Worm (Caenorhabditis elegans) whole organism, mixed stage, embryonic: ENCODE measurements around the gene cec-5.

Experiments used
- bed-3 ChIP-seq: fragments of 200-800 bp; sonication (Bioruptor generic); optimal IDR thresholded peaks from 3 replicates; lab custom pipeline; 2018; ENCODE audit warnings: mild to moderate bottlenecking, missing genetic modification characterization, moderate library complexity, missing compliant biosample characterization
- blmp-1 ChIP-seq: fragments of 150-350 bp; optimal IDR thresholded peaks from 2 replicates; lab custom pipeline; 2014; ENCODE audit warnings: missing biosample characterization, missing genetic modification characterization
- ceh-39 ChIP-seq: fragments of 150-350 bp; optimal IDR thresholded peaks from 2 replicates; lab custom pipeline; 2014; ENCODE audit warnings: missing biosample characterization, missing genetic modification characterization
- ces-1 ChIP-seq: fragments of 150-350 bp; optimal IDR thresholded peaks from 2 replicates; lab custom pipeline; 2014; ENCODE audit warnings: missing biosample characterization, missing genetic modification reagents, missing genetic modification characterization
- elt-1 ChIP-seq: sonication (generic microtip); optimal IDR thresholded peaks from 2 replicates; lab custom pipeline; 2017; ENCODE audit warnings: missing genetic modification characterization, mild to moderate bottlenecking, missing compliant biosample characterization, antibody characterized with exemption, moderate library complexity, borderline replicate concordance; ENCODE audit not compliant: insufficient read depth
- elt-3 ChIP-seq: fragments of 150-350 bp; optimal IDR thresholded peaks from 2 replicates; lab custom pipeline; 2014; ENCODE audit warnings: missing biosample characterization, missing genetic modification characterization
- lin-32 ChIP-seq: fragments of 200-800 bp; sonication (Bioruptor generic); optimal IDR thresholded peaks from 2 replicates; lab custom pipeline; 2018; ENCODE audit warnings: mild to moderate bottlenecking, missing genetic modification characterization, missing compliant biosample characterization
- mep-1 ChIP-seq: fragments of 150-350 bp; optimal IDR thresholded peaks from 2 replicates; lab custom pipeline; 2017; ENCODE audit warnings: missing biosample characterization, missing genetic modification reagents, missing genetic modification characterization, inconsistent platforms
- nhr-12 ChIP-seq: fragments of 150-350 bp; optimal IDR thresholded peaks from 2 replicates; lab custom pipeline; 2014; ENCODE audit warnings: missing biosample characterization, missing genetic modification characterization
- snpc-4 ChIP-seq: fragments of 150-350 bp; optimal IDR thresholded peaks from 2 replicates; lab custom pipeline; 2014; ENCODE audit warnings: missing biosample characterization, missing genetic modification characterization
- unc-120 ChIP-seq: sonication (generic microtip); optimal IDR thresholded peaks from 2 replicates; lab custom pipeline; 2017; ENCODE audit warnings: missing genetic modification characterization, missing compliant biosample characterization; ENCODE audit not compliant: poor library complexity, severe bottlenecking
- unc-62 ChIP-seq: fragments of 150-350 bp; optimal IDR thresholded peaks from 2 replicates; lab custom pipeline; 2014; ENCODE audit warnings: missing biosample characterization, missing genetic modification reagents, missing genetic modification characterization
- ztf-11 ChIP-seq: fragments of 150-350 bp; optimal IDR thresholded peaks from 2 replicates; lab custom pipeline; 2014; ENCODE audit warnings: missing biosample characterization, missing genetic modification characterization

ce11 chrIV:7530226-7531070, 49.5 kb downstream of the cec-5 start:
- TF ChIP-seq blmp-1 (tag; lab: Kevin White, UChicago) (no peak), bed-3 (GFP tag; lab: Kevin White, UChicago) (no peak), nhr-12 (tag; lab: Kevin White, UChicago) (no peak), ztf-11 (tag; lab: Kevin White, UChicago) (no peak), unc-120 (no peak), lin-32 (GFP tag; lab: Kevin White, UChicago) (no peak), mep-1 (tag; lab: Kevin White, UChicago) (no peak), elt-1 (tag; lab: Kevin White, UChicago) (no peak), snpc-4 (tag; lab: Kevin White, UChicago) (no peak), unc-62 (GFP tag; lab: Kevin White, UChicago) (no peak), ces-1 (GFP tag; lab: Kevin White, UChicago) (no peak), ceh-39 (tag; lab: Kevin White, UChicago) (no peak), elt-3 (tag; lab: Kevin White, UChicago) (no peak)
